Fruit fly (Drosophila melanogaster): Measurements from ENCODE around the gene axo.

Gene axo

dm6 chr3L:4611311-4611710, 75.8 kb downstream of the axo start:
- TF ChIP-seq bab1 (GFP tag; optimal IDR thresholded peaks at IDR 0.05), result no peak

- TF ChIP-seq CG11617 (GFP tag; optimal IDR thresholded peaks at IDR 0.05), result no peak
- no peak for TF ChIP-seq kay (GFP tag; ENCODE audit: borderline replicate concordance)
- TF ChIP-seq cnc (optimal IDR thresholded peaks at IDR 0.05), result no peak
- no peak for TF ChIP-seq bab1 (GFP tag; optimal IDR thresholded peaks at IDR 0.05)
- no peak for TF ChIP-seq CG14711 (tag; optimal IDR thresholded peaks at IDR 0.05)
- no peak for TF ChIP-seq CG1620 (GFP tag; optimal IDR thresholded peaks at IDR 0.05)
Observed at dm6 chr3L:4607653-4608052, 79.5 kb downstream of the axo start.

dm6 chr3L:4606739-4607428, 80.2 kb downstream of the axo start:
- TF ChIP-seq toe (GFP tag; optimal IDR thresholded peaks at IDR 0.05) (no peak), Clk (GFP tag; optimal IDR thresholded peaks at IDR 0.05) (no peak), CG12768 (GFP tag; optimal IDR thresholded peaks at IDR 0.05) (no peak), tj (GFP tag; optimal IDR thresholded peaks at IDR 0.05) (no peak)

dm6 chr3L:4603439-4603838, 83.7 kb downstream of the axo start:
- TF ChIP-seq Clk (GFP tag; optimal IDR thresholded peaks at IDR 0.05) (no peak), CG5204 (GFP tag; optimal IDR thresholded peaks at IDR 0.05) (no peak), tj (GFP tag; optimal IDR thresholded peaks at IDR 0.05) (no peak), CG7045 (GFP tag; optimal IDR thresholded peaks at IDR 0.05) (no peak), CG33017 (tag; optimal IDR thresholded peaks at IDR 0.05) (no peak), CG11617 (GFP tag; optimal IDR thresholded peaks at IDR 0.05) (no peak), ovo (GFP tag; optimal IDR thresholded peaks at IDR 0.05) (no peak), bab1 (GFP tag; optimal IDR thresholded peaks at IDR 0.05) (no peak), pad (GFP tag; optimal IDR thresholded peaks at IDR 0.05) (no peak), CG7101 (tag; optimal IDR thresholded peaks at IDR 0.05) (no peak), Mnt (GFP tag; optimal IDR thresholded peaks at IDR 0.05) (no peak), toe (GFP tag; optimal IDR thresholded peaks at IDR 0.05) (no peak), CG12768 (GFP tag; optimal IDR thresholded peaks at IDR 0.05) (no peak), CG1620 (GFP tag; optimal IDR thresholded peaks at IDR 0.05) (no peak), Crg-1 (GFP tag; optimal IDR thresholded peaks at IDR 0.05) (no peak), kay (GFP tag; ENCODE audit: borderline replicate concordance) (no peak), Hr96 (GFP tag; optimal IDR thresholded peaks at IDR 0.05) (no peak), CG14711 (tag; optimal IDR thresholded peaks at IDR 0.05) (no peak), cic (GFP tag; optimal IDR thresholded peaks at IDR 0.05) (no peak)

dm6 chr3L:4602333-4602732, 84.8 kb downstream of the axo start:
- TF ChIP-seq CG7101 (tag; optimal IDR thresholded peaks at IDR 0.05) (no peak), CG14711 (tag; optimal IDR thresholded peaks at IDR 0.05) (no peak), CG33017 (tag; optimal IDR thresholded peaks at IDR 0.05) (no peak), tj (GFP tag; optimal IDR thresholded peaks at IDR 0.05) (no peak), Clk (GFP tag; optimal IDR thresholded peaks at IDR 0.05) (no peak), CG7045 (GFP tag; optimal IDR thresholded peaks at IDR 0.05) (no peak), CG12768 (GFP tag; optimal IDR thresholded peaks at IDR 0.05) (no peak), CG1620 (GFP tag; optimal IDR thresholded peaks at IDR 0.05) (no peak)

dm6 chr3L:4599747-4600146, 87.4 kb downstream of the axo start:
- TF ChIP-seq Crg-1 (GFP tag; optimal IDR thresholded peaks at IDR 0.05), result no peak
- TF ChIP-seq Mnt (GFP tag; optimal IDR thresholded peaks at IDR 0.05), result no peak
- TF ChIP-seq tj (GFP tag; optimal IDR thresholded peaks at IDR 0.05), result no peak
- no peak for TF ChIP-seq CG1620 (GFP tag; optimal IDR thresholded peaks at IDR 0.05)
- TF ChIP-seq CG11617 (GFP tag; optimal IDR thresholded peaks at IDR 0.05), result no peak
- no peak for TF ChIP-seq ovo (GFP tag; optimal IDR thresholded peaks at IDR 0.05)
- no peak for TF ChIP-seq CG33017 (tag; optimal IDR thresholded peaks at IDR 0.05)
- TF ChIP-seq cic (GFP tag; optimal IDR thresholded peaks at IDR 0.05), result no peak
- TF ChIP-seq CG12768 (GFP tag; optimal IDR thresholded peaks at IDR 0.05), result no peak
- no peak for TF ChIP-seq pad (GFP tag; optimal IDR thresholded peaks at IDR 0.05)
- no peak for TF ChIP-seq CG5204 (GFP tag; optimal IDR thresholded peaks at IDR 0.05)
- TF ChIP-seq Clk (GFP tag; optimal IDR thresholded peaks at IDR 0.05), result no peak
- no peak for TF ChIP-seq toe (GFP tag; optimal IDR thresholded peaks at IDR 0.05)
- no peak for TF ChIP-seq cnc (optimal IDR thresholded peaks at IDR 0.05)
- TF ChIP-seq CG7045 (GFP tag; optimal IDR thresholded peaks at IDR 0.05), result no peak
- TF ChIP-seq kay (GFP tag; ENCODE audit: borderline replicate concordance), result no peak
- TF ChIP-seq bab1 (GFP tag; optimal IDR thresholded peaks at IDR 0.05), result no peak
- TF ChIP-seq CG7101 (tag; optimal IDR thresholded peaks at IDR 0.05), result no peak
- TF ChIP-seq Hr96 (GFP tag; optimal IDR thresholded peaks at IDR 0.05), result no peak

dm6 chr3L:4590051-4590450, 97.1 kb downstream of the axo start:
- no peak for TF ChIP-seq toe (GFP tag; optimal IDR thresholded peaks at IDR 0.05)
- TF ChIP-seq CG14711 (tag; optimal IDR thresholded peaks at IDR 0.05), result no peak

Data from whole organism, adult.